Fruit fly (Drosophila melanogaster): ENCODE measurements around the gene Mal-B2.

Mal-B2 gene

DNA sequence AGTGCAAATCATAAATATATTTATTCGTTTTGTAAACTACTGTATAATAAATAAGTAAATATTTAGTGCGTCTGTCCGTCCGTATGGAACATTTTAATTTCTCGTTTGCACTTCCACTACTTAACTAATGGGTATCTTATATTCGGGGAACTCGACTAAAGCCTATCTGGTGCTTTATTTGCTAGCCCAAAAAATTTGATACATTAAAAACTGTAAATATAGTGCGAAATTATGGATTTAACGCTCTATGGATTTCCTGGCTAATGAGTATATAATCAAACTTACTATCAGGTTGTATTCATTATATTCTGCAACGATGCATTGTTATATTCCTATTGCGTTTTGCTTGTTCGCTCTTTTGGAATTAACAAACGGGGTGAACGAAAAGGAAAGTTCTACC is 12.8 kb upstream of the Mal-B2 start, which contains the start of gene Sfp33A4:
Gene Sfp33A4, plus strand, starts transcription at position 301 of the 400 bp plus-strand sequence.
- TF ChIP-seq fd96Ca (GFP tag; IDR thresholded peaks at IDR 0.05) (no peak), CG12605 (GFP tag; IDR thresholded peaks at IDR 0.05) (no peak), CG34367 (tag; optimal IDR thresholded peaks at IDR 0.05) (no peak), rn (GFP tag; IDR thresholded peaks at IDR 0.05) (no peak), CG13204 (GFP tag; optimal IDR thresholded peaks at IDR 0.05) (no peak), gl (tag; optimal IDR thresholded peaks at IDR 0.05) (no peak), CG8301 (tag; optimal IDR thresholded peaks at IDR 0.05) (no peak), CG8159 (tag; optimal IDR thresholded peaks at IDR 0.05) (no peak), CG32121 (GFP tag; IDR thresholded peaks at IDR 0.05) (no peak), Ets98B (GFP tag; IDR thresholded peaks at IDR 0.05) (no peak), CG10348 (GFP tag; IDR thresholded peaks at IDR 0.05) (no peak)

- TF ChIP-seq fd96Ca (GFP tag; IDR thresholded peaks at IDR 0.05) (no peak), CG13204 (GFP tag; optimal IDR thresholded peaks at IDR 0.05) (no peak), CG10348 (GFP tag; IDR thresholded peaks at IDR 0.05) (no peak), CG15710 (tag; optimal IDR thresholded peaks at IDR 0.05) (no peak)
Observed at dm6 chr2L:11837413-11837812, 12.3 kb upstream of the Mal-B2 start, which contains the start of gene Sfp33A2. Sfp33A2 (plus strand) TSS chr2L:11837713.

DNA sequence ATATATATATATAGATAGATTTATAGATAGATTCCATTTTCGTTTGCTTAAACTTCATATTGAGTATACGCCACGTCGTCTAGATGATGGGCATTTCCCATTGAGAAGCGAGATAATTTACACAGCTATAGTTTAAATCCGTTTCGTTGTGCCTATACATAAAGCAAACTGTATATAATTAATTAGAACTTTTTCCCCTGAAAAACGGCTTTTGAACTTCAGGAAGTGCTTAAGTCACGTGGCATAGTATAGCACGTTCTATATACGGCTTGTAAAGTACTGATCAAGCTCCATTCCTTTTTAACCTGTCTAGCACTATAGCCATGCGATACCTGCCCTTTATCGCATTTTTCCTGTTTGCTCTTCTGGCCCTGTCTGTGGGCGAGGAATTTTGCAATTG is 10.1 kb upstream of the Mal-B2 start, which contains the start of gene Sfp33A3:
Gene Sfp33A3, plus strand, starts transcription at position 301 of the 400 bp plus-strand sequence.
- no peak for TF ChIP-seq Ets98B (GFP tag; IDR thresholded peaks at IDR 0.05)
- TF ChIP-seq CG15710 (tag; optimal IDR thresholded peaks at IDR 0.05) = no peak
- no peak for TF ChIP-seq CG32121 (GFP tag; IDR thresholded peaks at IDR 0.05)
- no peak for TF ChIP-seq CG8301 (tag; optimal IDR thresholded peaks at IDR 0.05)
- no peak for TF ChIP-seq CG14655 (GFP tag; optimal IDR thresholded peaks at IDR 0.05)
- no peak for TF ChIP-seq CG13204 (GFP tag; optimal IDR thresholded peaks at IDR 0.05)
- TF ChIP-seq CG4496 (GFP tag; IDR thresholded peaks at IDR 0.05) = no peak
- no peak for TF ChIP-seq Pif1A (GFP tag; optimal IDR thresholded peaks at IDR 0.05)
- no peak for TF ChIP-seq rn (GFP tag; IDR thresholded peaks at IDR 0.05)
- TF ChIP-seq CG8159 (tag; optimal IDR thresholded peaks at IDR 0.05) = no peak
- no peak for TF ChIP-seq CG17806 (tag; optimal IDR thresholded peaks at IDR 0.05)
- no peak for TF ChIP-seq EcR (GFP tag; optimal IDR thresholded peaks at IDR 0.05)
- TF ChIP-seq CG10348 (GFP tag; IDR thresholded peaks at IDR 0.05) = no peak
- no peak for TF ChIP-seq CG9948 (tag; optimal IDR thresholded peaks at IDR 0.05)
- TF ChIP-seq CG12605 (GFP tag; IDR thresholded peaks at IDR 0.05) = no peak

DNA sequence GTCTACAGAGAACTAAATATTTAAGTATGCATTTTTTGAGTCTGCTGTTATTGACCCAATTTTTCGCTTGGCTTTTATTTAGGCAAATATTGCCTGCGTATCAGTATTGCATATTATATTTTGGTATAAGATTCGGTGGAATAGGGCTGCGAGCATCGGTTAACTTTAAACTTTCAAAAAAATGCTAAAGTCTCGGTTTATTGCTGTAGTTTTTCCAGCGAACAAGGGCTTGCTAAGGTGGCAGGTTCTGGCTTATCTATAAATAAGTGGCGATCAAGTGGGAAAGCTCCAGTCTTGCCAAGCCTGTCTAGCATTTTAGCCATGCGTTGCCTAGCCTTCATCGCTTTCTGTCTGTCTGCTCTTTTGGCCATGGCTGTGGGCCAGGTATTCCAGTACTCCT is 9.4 kb upstream of the Mal-B2 start, which contains the start of gene CG31704:
Gene CG31704, plus strand, starts transcription at position 301 of the 400 bp plus-strand sequence.
- no peak for TF ChIP-seq gl (tag; optimal IDR thresholded peaks at IDR 0.05)

DNA sequence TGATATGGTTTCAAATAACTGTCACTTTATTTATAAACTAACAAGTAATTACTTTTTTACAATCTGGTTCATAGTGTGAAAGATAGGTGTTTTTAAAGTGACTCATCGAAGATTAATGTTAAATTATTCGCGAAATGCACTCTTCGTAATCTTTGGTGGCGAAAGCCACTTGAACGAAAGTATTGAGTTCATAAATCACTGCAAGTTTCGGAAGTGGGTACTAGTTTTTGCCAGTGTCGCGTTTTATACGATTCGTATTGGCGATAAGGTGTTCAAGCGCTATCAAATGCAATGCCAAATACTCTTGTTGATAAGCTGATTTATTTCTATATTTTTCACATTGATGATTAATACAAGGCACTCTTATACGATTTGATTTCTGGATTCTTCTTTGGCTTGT is 8.2 kb upstream of the Mal-B2 start:
- no peak for TF ChIP-seq Snoo (tag; optimal IDR thresholded peaks at IDR 0.05)
- TF ChIP-seq D1 (tag; optimal IDR thresholded peaks at IDR 0.05) = no peak
- TF ChIP-seq fd96Ca (GFP tag; IDR thresholded peaks at IDR 0.05) = no peak
- TF ChIP-seq Pif1B (GFP tag; optimal IDR thresholded peaks at IDR 0.05) = no peak
- no peak for TF ChIP-seq CG34367 (tag; optimal IDR thresholded peaks at IDR 0.05)
- no peak for TF ChIP-seq EcR (GFP tag; optimal IDR thresholded peaks at IDR 0.05)
- TF ChIP-seq CG13204 (GFP tag; optimal IDR thresholded peaks at IDR 0.05) = no peak
- TF ChIP-seq CG15710 (tag; optimal IDR thresholded peaks at IDR 0.05) = no peak
- no peak for TF ChIP-seq CG8159 (tag; optimal IDR thresholded peaks at IDR 0.05)
- no peak for TF ChIP-seq gl (tag; optimal IDR thresholded peaks at IDR 0.05)

DNA sequence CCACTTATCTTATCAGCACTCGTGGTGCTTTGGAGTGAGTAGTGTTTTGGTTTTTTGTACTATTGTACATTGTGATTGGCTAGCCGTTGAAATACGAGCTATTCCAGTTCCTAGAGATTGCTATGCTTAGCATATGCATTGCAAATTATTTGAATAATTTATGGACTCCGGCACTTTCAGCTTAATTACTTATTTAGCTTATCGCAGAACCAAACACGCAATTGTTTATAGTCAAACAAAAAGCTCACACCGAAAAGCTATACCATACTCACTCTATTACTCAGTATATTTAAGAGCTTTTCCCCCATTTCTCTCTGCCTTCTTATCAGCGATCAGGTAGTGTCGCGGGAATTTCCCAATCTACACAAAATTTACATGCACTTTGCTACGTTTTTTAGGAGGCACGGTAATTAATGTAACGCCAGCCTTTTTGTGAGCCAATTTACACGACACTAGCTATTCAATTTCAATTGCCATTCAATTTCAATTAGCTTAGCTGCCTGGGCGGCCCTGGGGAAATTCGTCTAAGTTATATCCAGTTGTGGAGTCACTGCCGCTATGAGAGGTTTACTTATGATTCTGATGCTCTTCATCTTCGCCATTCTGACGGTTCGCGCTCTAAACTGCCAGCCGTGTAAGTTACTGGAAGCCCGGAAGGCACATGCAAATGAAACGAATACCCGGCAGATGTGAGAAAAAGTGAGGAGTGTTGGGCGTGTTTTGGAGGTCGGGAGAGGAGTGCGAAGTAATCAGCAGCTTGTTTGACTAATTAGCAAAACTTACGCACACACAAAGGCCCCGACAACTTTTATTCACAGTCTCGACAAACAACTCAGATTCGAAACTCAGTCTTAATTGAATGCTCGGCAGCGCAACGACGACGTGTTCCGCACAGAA is 7.2 kb upstream of the Mal-B2 start, which contains the start of the genes CG44008, CG14933, CG46426 and CG42486:
Gene CG44008, minus strand, starts transcription at position 155 of the 897 bp plus-strand sequence.
Gene CG14933, plus strand, starts transcription at position 538 of the 897 bp plus-strand sequence.
Gene CG46426, plus strand, starts transcription at position 538 of the 897 bp plus-strand sequence.
Gene CG42486, plus strand, starts transcription at position 847 of the 897 bp plus-strand sequence.
- TF ChIP-seq CG8301 (tag; optimal IDR thresholded peaks at IDR 0.05) (no peak), CG10348 (GFP tag; IDR thresholded peaks at IDR 0.05) (no peak), Snoo (tag; optimal IDR thresholded peaks at IDR 0.05) (no peak), D1 (tag; optimal IDR thresholded peaks at IDR 0.05) (no peak), Ets98B (GFP tag; IDR thresholded peaks at IDR 0.05) (no peak), CG12605 (GFP tag; IDR thresholded peaks at IDR 0.05) (no peak), CG13204 (GFP tag; optimal IDR thresholded peaks at IDR 0.05) (no peak), CG4496 (GFP tag; IDR thresholded peaks at IDR 0.05) (no peak), CG34367 (tag; optimal IDR thresholded peaks at IDR 0.05) (no peak), Pif1A (GFP tag; optimal IDR thresholded peaks at IDR 0.05) (no peak), CG32121 (GFP tag; IDR thresholded peaks at IDR 0.05) (no peak)

DNA sequence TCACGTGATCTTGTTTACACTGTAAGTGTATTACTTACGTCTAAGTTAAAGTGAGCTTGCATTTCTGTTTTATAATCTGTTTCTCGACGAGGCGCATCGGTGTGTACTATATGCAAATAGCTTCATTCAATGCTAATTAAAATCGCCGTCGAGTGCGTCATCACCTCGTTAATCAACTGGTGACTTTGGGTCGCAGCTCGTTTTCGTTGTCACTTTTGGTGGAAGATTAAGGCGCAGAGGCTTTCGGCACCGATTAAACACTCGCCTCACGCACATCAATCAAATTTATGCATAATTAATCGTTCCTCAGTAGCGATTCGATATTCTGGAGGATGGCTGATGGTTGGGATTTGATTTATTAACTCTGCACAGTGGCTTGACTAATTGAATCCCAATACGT is 5.5 kb upstream of the Mal-B2 start:
- TF ChIP-seq CG32121 (GFP tag; IDR thresholded peaks at IDR 0.05) (no peak), CG10348 (GFP tag; IDR thresholded peaks at IDR 0.05) (no peak), CG17806 (tag; optimal IDR thresholded peaks at IDR 0.05) (no peak), CG15710 (tag; optimal IDR thresholded peaks at IDR 0.05) (no peak), CG8301 (tag; optimal IDR thresholded peaks at IDR 0.05) (no peak), CG8159 (tag; optimal IDR thresholded peaks at IDR 0.05) (no peak), CG12605 (GFP tag; IDR thresholded peaks at IDR 0.05) (no peak), Pif1B (GFP tag; optimal IDR thresholded peaks at IDR 0.05) (no peak), Snoo (tag; optimal IDR thresholded peaks at IDR 0.05) (no peak), Pif1A (GFP tag; optimal IDR thresholded peaks at IDR 0.05) (no peak), fd96Ca (GFP tag; IDR thresholded peaks at IDR 0.05) (no peak), D1 (tag; optimal IDR thresholded peaks at IDR 0.05) (no peak)
